Worm (Caenorhabditis elegans): ENCODE results near the gene M01B2.8.

M01B2.8 gene

ce11 chrV:15281279-15281949, 21.4 kb downstream of the M01B2.8 start, which contains the start of the genes srw-19 and srx-51:
TSS of gene srw-19 (minus strand) at chrV:15281379.
TSS of gene srx-51 (plus strand) at chrV:15281899.
- TF ChIP-seq dao-5 (tag; optimal IDR thresholded peaks at IDR 0.05) (no peak), W03F9.2 (tag; optimal IDR thresholded peaks at IDR 0.05) (no peak), him-1 (tag; optimal IDR thresholded peaks at IDR 0.05) (no peak)

DNA sequence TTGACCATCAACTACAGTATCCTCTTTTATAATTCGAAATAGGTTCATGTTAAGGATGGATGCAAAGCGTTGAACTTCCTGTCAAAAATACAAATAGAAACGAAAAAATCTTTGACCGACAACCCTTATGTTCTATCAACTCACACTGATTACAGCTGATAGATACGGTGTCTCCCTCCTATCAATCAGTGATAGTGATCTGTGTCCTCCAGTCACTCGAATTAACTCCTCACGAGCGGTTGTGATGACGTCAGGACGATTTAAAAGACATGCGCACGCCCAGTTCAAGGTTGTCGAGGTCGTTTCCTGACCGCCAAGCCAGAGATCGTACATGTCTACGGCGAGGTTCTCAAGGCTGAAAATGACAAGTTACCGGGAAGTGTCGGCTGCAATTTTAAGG, 26.0 kb downstream of the M01B2.8 start:
- TF ChIP-seq him-1 (tag; optimal IDR thresholded peaks at IDR 0.05) (no peak), W03F9.2 (tag; optimal IDR thresholded peaks at IDR 0.05) (no peak)

ce11 chrV:15287856-15288255, 27.9 kb downstream of the M01B2.8 start, which contains the start of gene cyp-34A1:
TSS of gene cyp-34A1 (minus strand) at chrV:15287956.
- TF ChIP-seq dao-5 (tag; optimal IDR thresholded peaks at IDR 0.05) (no peak), W03F9.2 (tag; optimal IDR thresholded peaks at IDR 0.05) (no peak), him-1 (tag; optimal IDR thresholded peaks at IDR 0.05) (no peak)

DNA sequence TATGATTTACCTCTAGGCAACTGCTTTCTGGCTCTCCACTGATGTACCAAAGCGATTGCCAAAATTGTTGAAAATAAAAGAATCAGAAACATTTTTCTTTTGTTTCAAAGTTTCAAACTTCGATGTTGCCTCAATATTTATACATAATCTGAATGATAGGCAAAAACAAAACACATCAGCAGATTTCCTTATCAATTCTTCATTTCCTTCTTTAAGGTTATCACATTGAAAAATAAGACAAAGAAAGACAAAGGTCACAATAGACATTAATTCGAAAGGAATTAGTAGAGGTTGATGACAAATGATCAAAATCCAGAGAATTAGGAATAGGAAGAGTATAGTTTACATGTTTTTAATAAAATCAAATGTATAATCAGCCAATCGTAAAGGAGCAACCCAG, 31.0 kb downstream of the M01B2.8 start, which contains the start of gene cyp-34A2:
cyp-34A2 (minus strand) TSS at position 101 of the 400 bp plus-strand sequence.
- TF ChIP-seq dao-5 (tag; optimal IDR thresholded peaks at IDR 0.05): no peak
- no peak for TF ChIP-seq him-1 (tag; optimal IDR thresholded peaks at IDR 0.05)
- TF ChIP-seq W03F9.2 (tag; optimal IDR thresholded peaks at IDR 0.05): no peak

ce11 chrV:15293865-15294264, 33.9 kb downstream of the M01B2.8 start, which contains the start of gene str-96:
TSS of gene str-96 (minus strand) at chrV:15293965.
- TF ChIP-seq dao-5 (tag; optimal IDR thresholded peaks at IDR 0.05) (no peak), W03F9.2 (tag; optimal IDR thresholded peaks at IDR 0.05) (no peak), him-1 (tag; optimal IDR thresholded peaks at IDR 0.05) (no peak)

DNA sequence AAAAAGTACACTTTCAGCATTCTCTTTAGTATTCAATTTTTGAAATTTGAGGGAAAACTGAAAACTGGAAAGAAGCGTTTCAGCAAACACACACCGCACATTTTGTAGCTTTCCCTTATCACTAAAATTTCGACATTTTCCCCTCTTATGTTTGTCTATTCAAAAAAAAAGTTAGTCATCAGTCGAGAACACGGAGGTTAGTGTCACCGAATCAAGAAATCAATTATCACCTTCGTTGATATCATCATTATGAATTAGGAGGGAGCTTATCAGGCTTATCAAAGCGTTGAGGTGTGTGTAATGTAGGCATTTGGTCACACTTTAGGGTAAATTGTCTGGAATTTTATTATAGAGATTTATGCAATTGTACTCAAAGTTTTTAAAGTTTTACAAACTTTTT, 38.6 kb downstream of the M01B2.8 start, which contains the start of gene cpr-3:
cpr-3 (minus strand) TSS at position 104 of the 400 bp plus-strand sequence.
- no peak for TF ChIP-seq W03F9.2 (tag; optimal IDR thresholded peaks at IDR 0.05)
- no peak for TF ChIP-seq dao-5 (tag; optimal IDR thresholded peaks at IDR 0.05)
- TF ChIP-seq him-1 (tag; optimal IDR thresholded peaks at IDR 0.05): no peak

DNA sequence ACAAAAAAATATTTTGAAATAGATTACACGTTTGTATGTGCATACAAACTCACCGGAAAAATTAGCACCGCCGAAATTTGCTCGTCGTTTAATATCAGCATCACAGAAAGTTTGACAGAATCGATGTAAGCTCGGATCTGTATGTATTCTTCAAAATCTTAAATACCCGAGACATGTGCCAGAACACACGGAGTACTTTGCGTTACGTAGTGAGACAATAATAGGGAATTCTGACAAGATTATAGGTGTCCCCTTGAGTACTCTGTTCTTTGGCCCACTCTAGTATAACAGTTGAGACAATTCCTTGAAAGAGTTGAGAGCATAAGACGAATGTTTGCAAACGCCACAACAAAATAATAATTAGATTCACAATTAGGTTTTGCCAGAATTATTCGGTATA, 43.6 kb downstream of the M01B2.8 start, which contains the start of gene srx-48:
srx-48 (minus strand) TSS at position 101 of the 400 bp plus-strand sequence.
- TF ChIP-seq him-1 (tag; optimal IDR thresholded peaks at IDR 0.05) (no peak), dao-5 (tag; optimal IDR thresholded peaks at IDR 0.05) (no peak), W03F9.2 (tag; optimal IDR thresholded peaks at IDR 0.05) (no peak)

ce11 chrV:15305502-15305901, 45.5 kb downstream of the M01B2.8 start, which contains the start of gene T26H8.5:
TSS of gene T26H8.5 (minus strand) at chrV:15305602.
- TF ChIP-seq dao-5 (tag; optimal IDR thresholded peaks at IDR 0.05) (no peak), him-1 (tag; optimal IDR thresholded peaks at IDR 0.05) (no peak), W03F9.2 (tag; optimal IDR thresholded peaks at IDR 0.05) (no peak)

ce11 chrV:15306745-15307144, 46.7 kb downstream of the M01B2.8 start, which contains the start of gene T26H8.4:
TSS of gene T26H8.4 (minus strand) at chrV:15306845.
- TF ChIP-seq him-1 (tag; optimal IDR thresholded peaks at IDR 0.05): no peak
- no peak for TF ChIP-seq W03F9.2 (tag; optimal IDR thresholded peaks at IDR 0.05)
- TF ChIP-seq dao-5 (tag; optimal IDR thresholded peaks at IDR 0.05): no peak

ce11 chrV:15309011-15309410, 49.0 kb downstream of the M01B2.8 start, which contains the start of gene srz-10:
TSS of gene srz-10 (minus strand) at chrV:15309098.
- TF ChIP-seq dao-5 (tag; optimal IDR thresholded peaks at IDR 0.05) (no peak), W03F9.2 (tag; optimal IDR thresholded peaks at IDR 0.05) (no peak), him-1 (tag; optimal IDR thresholded peaks at IDR 0.05) (no peak)
